Worm (Caenorhabditis elegans) whole organism, early embryonic: Measurements from ENCODE around the gene srg-29.

Experiments
- B0310.2 ChIP-seq: sonication (generic microtip); optimal IDR thresholded peaks from 2 replicates; lab custom pipeline; 2016; ENCODE audit warnings: mild to moderate bottlenecking, missing genetic modification characterization, missing compliant biosample characterization
- F13C5.2 ChIP-seq: sonication (generic microtip); optimal IDR thresholded peaks from 2 replicates; lab custom pipeline; 2017; ENCODE audit warnings: mild to moderate bottlenecking, missing genetic modification characterization, inconsistent platforms, missing compliant biosample characterization
- aly-1 ChIP-seq: sonication (generic microtip); optimal IDR thresholded peaks from 2 replicates; lab custom pipeline; 2016; ENCODE audit warnings: missing genetic modification characterization, missing compliant biosample characterization
- ama-1 ChIP-seq: fragments of 150-350 bp; optimal IDR thresholded peaks from 2 replicates; lab custom pipeline; 2014
- ceh-13 ChIP-seq: fragments of 200-800 bp; sonication (Bioruptor generic); optimal IDR thresholded peaks from 2 replicates; lab custom pipeline; 2018; ENCODE audit warnings: mild to moderate bottlenecking, missing genetic modification characterization, missing compliant biosample characterization
- ceh-36 ChIP-seq: sonication (generic microtip); optimal IDR thresholded peaks from 2 replicates; lab custom pipeline; 2016; ENCODE audit warnings: missing genetic modification characterization, inconsistent platforms, missing compliant biosample characterization
- ets-7 ChIP-seq: sonication (generic microtip); optimal IDR thresholded peaks from 2 replicates; lab custom pipeline; 2016; ENCODE audit warnings: missing genotype, missing genetic modification characterization, missing compliant biosample characterization
- flt-1 ChIP-seq: fragments of 200-800 bp; sonication (Bioruptor generic); IDR thresholded peaks from 2 replicates; pipeline ENCODE4 v1.3.6; 2022; ENCODE audit warnings: missing genetic modification characterization, missing compliant biosample characterization
- hmbx-1 ChIP-seq: sonication (generic microtip); optimal IDR thresholded peaks from 2 replicates; lab custom pipeline; 2016; ENCODE audit warnings: mild to moderate bottlenecking, missing genetic modification characterization, missing compliant biosample characterization
- hmg-4 ChIP-seq: fragments of 200-800 bp; sonication (Bioruptor generic); optimal IDR thresholded peaks from 2 replicates; lab custom pipeline; 2018; ENCODE audit warnings: mild to moderate bottlenecking, missing genetic modification characterization, missing compliant biosample characterization
- hnd-1 ChIP-seq: sonication (generic microtip); optimal IDR thresholded peaks from 2 replicates; lab custom pipeline; 2016; ENCODE audit warnings: missing genetic modification characterization, missing compliant biosample characterization
- pes-1 ChIP-seq: fragments of 200-800 bp; sonication (Bioruptor generic); IDR thresholded peaks from 2 replicates; pipeline ENCODE4 v1.3.6; 2022; ENCODE audit warnings: missing genetic modification reagents, missing genetic modification characterization, missing compliant biosample characterization
- scrt-1 ChIP-seq: fragments of 200-800 bp; sonication (Bioruptor generic); IDR thresholded peaks from 2 replicates; pipeline ENCODE4 v1.3.6; 2022; ENCODE audit warnings: missing genetic modification characterization, missing compliant biosample characterization
- sea-1 ChIP-seq: fragments of 200-800 bp; sonication (Bioruptor generic); conservative IDR thresholded peaks from 2 replicates; pipeline ENCODE4 v1.3.6; 2022; ENCODE audit warnings: missing genetic modification characterization, missing compliant biosample characterization
- tbx-11 ChIP-seq: fragments of 200-800 bp; sonication (Bioruptor generic); IDR thresholded peaks from 2 replicates; pipeline ENCODE4 v1.3.6; 2022; ENCODE audit warnings: missing genetic modification characterization, missing compliant biosample characterization
- tbx-37 ChIP-seq: fragments of 200-800 bp; sonication (Bioruptor generic); conservative IDR thresholded peaks from 2 replicates; pipeline ENCODE4 v1.3.6; 2022; ENCODE audit warnings: missing genetic modification reagents, missing genetic modification characterization, missing compliant biosample characterization
- tra-4 ChIP-seq: sonication (generic microtip); optimal IDR thresholded peaks from 2 replicates; lab custom pipeline; 2017; ENCODE audit warnings: missing genetic modification characterization, missing compliant biosample characterization

Gene srg-29

ce11 chrV:5311635-5312034 is 25.3 kb upstream of the srg-29 start, which contains the start of gene C10G8.4:
TSS of gene C10G8.4 (plus strand) at chrV:5311935.
- no peak for TF ChIP-seq hmg-4
- no peak for TF ChIP-seq ceh-36 (tag; lab: Kevin White, UChicago)
- TF ChIP-seq scrt-1 (GFP tag; lab: Robert Waterston, UW) = no peak
- no peak for TF ChIP-seq ets-7
- no peak for TF ChIP-seq F13C5.2 (tag; lab: Kevin White, UChicago)
- no peak for TF ChIP-seq hnd-1 (tag; lab: Kevin White, UChicago)
- no peak for TF ChIP-seq sea-1 (GFP tag; lab: Robert Waterston, UW)

ce11 chrV:5312453-5312852 is 24.5 kb upstream of the srg-29 start, which contains the start of gene C10G8.3:
TSS of gene C10G8.3 (plus strand) at chrV:5312753.
- TF ChIP-seq hnd-1 (tag; lab: Kevin White, UChicago) = no peak
- TF ChIP-seq tbx-11 (GFP tag; lab: Robert Waterston, UW) = no peak
- TF ChIP-seq hmbx-1 (tag; lab: Kevin White, UChicago) = no peak
- TF ChIP-seq ama-1 (lab: Kevin White, UChicago) = no peak
- TF ChIP-seq sea-1 (GFP tag; lab: Robert Waterston, UW) = no peak
- no peak for TF ChIP-seq flt-1 (GFP tag; lab: Robert Waterston, UW)
- TF ChIP-seq tra-4 (tag; lab: Kevin White, UChicago) = no peak

ce11 chrV:5314104-5314503 is 22.9 kb upstream of the srg-29 start, which contains the start of gene C10G8.2:
TSS of gene C10G8.2 (plus strand) at chrV:5314404.
- no peak for TF ChIP-seq aly-1 (tag; lab: Kevin White, UChicago)
- no peak for TF ChIP-seq sea-1 (GFP tag; lab: Robert Waterston, UW)
- no peak for TF ChIP-seq flt-1 (GFP tag; lab: Robert Waterston, UW)
- no peak for TF ChIP-seq hmg-4
- no peak for TF ChIP-seq scrt-1 (GFP tag; lab: Robert Waterston, UW)
- no peak for TF ChIP-seq tbx-37 (GFP tag; lab: Robert Waterston, UW)
- no peak for TF ChIP-seq pes-1 (GFP tag; lab: Robert Waterston, UW)
- no peak for TF ChIP-seq tra-4 (tag; lab: Kevin White, UChicago)
- no peak for TF ChIP-seq hnd-1 (tag; lab: Kevin White, UChicago)
- TF ChIP-seq ceh-13 (GFP tag; lab: Kevin White, UChicago) = no peak

- TF ChIP-seq scrt-1 (GFP tag; lab: Robert Waterston, UW) (no peak), hmbx-1 (tag; lab: Kevin White, UChicago) (no peak), ama-1 (lab: Kevin White, UChicago) (no peak), ceh-36 (tag; lab: Kevin White, UChicago) (no peak), tbx-37 (GFP tag; lab: Robert Waterston, UW) (no peak), ets-7 (no peak), sea-1 (GFP tag; lab: Robert Waterston, UW) (no peak), aly-1 (tag; lab: Kevin White, UChicago) (no peak), F13C5.2 (tag; lab: Kevin White, UChicago) (no peak), hmg-4 (no peak), flt-1 (GFP tag; lab: Robert Waterston, UW) (no peak)
Measured at ce11 chrV:5318349-5318748, 18.6 kb upstream of the srg-29 start.

- TF ChIP-seq scrt-1 (GFP tag; lab: Robert Waterston, UW) = 0 out of 2 replicates have a peak, but pooled peaks have one; percentile 45
- no peak for TF ChIP-seq tbx-11 (GFP tag; lab: Robert Waterston, UW)
- no peak for TF ChIP-seq ama-1 (lab: Kevin White, UChicago)
- no peak for TF ChIP-seq ets-7
- no peak for TF ChIP-seq tbx-37 (GFP tag; lab: Robert Waterston, UW)
- no peak for TF ChIP-seq hmg-4
Measured at ce11 chrV:5319477-5319876, 17.5 kb upstream of the srg-29 start, which contains the start of gene ceh-34. TSS of gene ceh-34 (minus strand) at chrV:5319577.

- TF ChIP-seq scrt-1 (GFP tag; lab: Robert Waterston, UW) (no peak), hmbx-1 (tag; lab: Kevin White, UChicago) (no peak), B0310.2 (tag; lab: Kevin White, UChicago) (no peak), pes-1 (GFP tag; lab: Robert Waterston, UW) (no peak), ceh-36 (tag; lab: Kevin White, UChicago) (no peak), ceh-13 (GFP tag; lab: Kevin White, UChicago) (no peak), flt-1 (GFP tag; lab: Robert Waterston, UW) (no peak), tra-4 (tag; lab: Kevin White, UChicago) (no peak), ama-1 (lab: Kevin White, UChicago) (no peak), sea-1 (GFP tag; lab: Robert Waterston, UW) (no peak), hnd-1 (tag; lab: Kevin White, UChicago) (no peak), ets-7 (no peak), F13C5.2 (tag; lab: Kevin White, UChicago) (no peak), tbx-37 (GFP tag; lab: Robert Waterston, UW) (no peak), tbx-11 (GFP tag; lab: Robert Waterston, UW) (no peak), aly-1 (tag; lab: Kevin White, UChicago) (no peak), hmg-4 (no peak)
Measured at ce11 chrV:5322815-5323214, 14.2 kb upstream of the srg-29 start.

ce11 chrV:5324566-5324965 is 12.4 kb upstream of the srg-29 start, which contains the start of gene ceh-33:
TSS of gene ceh-33 (minus strand) at chrV:5324666.
- TF ChIP-seq hmg-4 = no peak
- no peak for TF ChIP-seq F13C5.2 (tag; lab: Kevin White, UChicago)
- no peak for TF ChIP-seq tbx-37 (GFP tag; lab: Robert Waterston, UW)
- no peak for TF ChIP-seq hnd-1 (tag; lab: Kevin White, UChicago)
- TF ChIP-seq ets-7 = no peak
- no peak for TF ChIP-seq hmbx-1 (tag; lab: Kevin White, UChicago)
- no peak for TF ChIP-seq tra-4 (tag; lab: Kevin White, UChicago)
- no peak for TF ChIP-seq pes-1 (GFP tag; lab: Robert Waterston, UW)
- TF ChIP-seq B0310.2 (tag; lab: Kevin White, UChicago) = no peak
- TF ChIP-seq ama-1 (lab: Kevin White, UChicago) = no peak
- TF ChIP-seq scrt-1 (GFP tag; lab: Robert Waterston, UW) = no peak
- no peak for TF ChIP-seq aly-1 (tag; lab: Kevin White, UChicago)
- no peak for TF ChIP-seq ceh-36 (tag; lab: Kevin White, UChicago)
- TF ChIP-seq ceh-13 (GFP tag; lab: Kevin White, UChicago) = no peak
- TF ChIP-seq tbx-11 (GFP tag; lab: Robert Waterston, UW) = no peak
- no peak for TF ChIP-seq flt-1 (GFP tag; lab: Robert Waterston, UW)
- TF ChIP-seq sea-1 (GFP tag; lab: Robert Waterston, UW) = no peak
